Worm (Caenorhabditis elegans): Measurements from ENCODE around the gene zip-3.
A peak's percentile ranks its signal among the peaks of the same experiment; 100 is the strongest.

Gene zip-3

DNA sequence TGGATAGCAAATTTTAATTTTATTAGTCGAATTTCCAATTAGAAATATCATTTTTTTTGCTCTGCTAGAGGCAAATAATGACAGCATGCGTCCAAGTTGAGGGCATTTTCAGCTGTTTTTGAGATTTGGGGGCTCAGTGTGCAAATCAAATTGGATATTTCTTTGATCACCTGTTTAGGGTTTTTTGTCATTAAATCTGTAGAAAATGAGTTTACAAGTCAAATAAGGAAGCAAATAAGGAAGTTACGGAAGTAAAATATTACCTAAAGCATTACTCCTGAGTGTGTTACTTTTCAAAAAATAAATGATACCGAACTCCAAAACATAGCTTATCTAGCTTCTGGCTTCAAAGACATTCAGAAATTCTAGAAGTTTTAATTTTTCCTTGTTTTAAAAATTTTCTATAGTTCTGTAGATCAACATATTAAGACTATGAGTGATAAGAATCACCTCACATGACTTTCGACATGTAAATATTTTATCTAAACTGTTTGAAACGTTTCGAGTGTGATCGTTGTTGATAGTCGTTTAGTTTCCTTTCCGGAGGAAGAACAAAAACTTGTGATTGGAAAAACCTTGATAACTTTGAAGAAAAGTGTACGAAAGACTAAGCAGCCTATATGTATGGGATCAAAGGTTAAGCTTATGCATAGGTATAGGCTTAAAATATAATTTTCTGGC, 22.7 kb upstream of the zip-3 start, which contains the start of gene sre-48:
Gene sre-48, minus strand, starts transcription at position 51 of the 681 bp plus-strand sequence.
- TF ChIP-seq flt-1 (GFP tag; IDR thresholded peaks at IDR 0.05), result no peak
- no peak for TF ChIP-seq B0310.2 (tag; optimal IDR thresholded peaks at IDR 0.05)
- TF ChIP-seq ama-1 (optimal IDR thresholded peaks at IDR 0.05), result no peak
- no peak for TF ChIP-seq hmg-4 (GFP tag; optimal IDR thresholded peaks at IDR 0.05)
- TF ChIP-seq ceh-13 (GFP tag; optimal IDR thresholded peaks at IDR 0.05), result no peak
- TF ChIP-seq hnd-1 (tag; optimal IDR thresholded peaks at IDR 0.05), result no peak
- no peak for TF ChIP-seq tra-4 (tag; optimal IDR thresholded peaks at IDR 0.05)
- TF ChIP-seq sea-1 (GFP tag; conservative IDR thresholded peaks at IDR 0.05), result no peak
- TF ChIP-seq aly-1 (tag; optimal IDR thresholded peaks at IDR 0.05), result no peak
- TF ChIP-seq tbx-37 (GFP tag; conservative IDR thresholded peaks at IDR 0.05), result no peak
- no peak for TF ChIP-seq F13C5.2 (tag; optimal IDR thresholded peaks at IDR 0.05)
- no peak for TF ChIP-seq hmbx-1 (tag; optimal IDR thresholded peaks at IDR 0.05)
- no peak for TF ChIP-seq ets-7 (tag; optimal IDR thresholded peaks at IDR 0.05)
- TF ChIP-seq pes-1 (GFP tag; IDR thresholded peaks at IDR 0.05), result no peak
- TF ChIP-seq tbx-11 (GFP tag; IDR thresholded peaks at IDR 0.05), result no peak
- TF ChIP-seq scrt-1 (GFP tag; IDR thresholded peaks at IDR 0.05), result no peak
- no peak for TF ChIP-seq ceh-36 (tag; optimal IDR thresholded peaks at IDR 0.05)

DNA sequence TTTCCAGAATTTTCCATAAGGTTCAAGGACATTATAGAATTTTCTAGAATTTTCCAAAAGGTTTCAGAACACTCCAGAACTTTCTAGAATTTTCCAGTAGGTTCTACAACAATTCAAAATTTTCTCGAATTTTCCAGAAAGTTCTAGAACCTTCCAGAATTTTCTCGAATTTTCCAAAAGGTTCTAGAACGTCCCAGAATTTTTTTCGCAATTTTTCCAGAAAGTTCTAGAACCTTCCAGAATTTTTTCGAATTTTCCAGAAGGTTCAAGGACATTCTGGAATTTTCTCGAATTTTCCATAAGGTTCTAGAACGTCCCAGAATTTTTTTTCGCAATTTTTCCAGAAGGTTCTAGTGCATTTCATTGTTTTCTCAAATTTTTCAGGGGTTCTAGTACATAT, 20.4 kb upstream of the zip-3 start:
- TF ChIP-seq tbx-11 (GFP tag; IDR thresholded peaks at IDR 0.05) (no peak), ceh-13 (GFP tag; optimal IDR thresholded peaks at IDR 0.05) (no peak)

DNA sequence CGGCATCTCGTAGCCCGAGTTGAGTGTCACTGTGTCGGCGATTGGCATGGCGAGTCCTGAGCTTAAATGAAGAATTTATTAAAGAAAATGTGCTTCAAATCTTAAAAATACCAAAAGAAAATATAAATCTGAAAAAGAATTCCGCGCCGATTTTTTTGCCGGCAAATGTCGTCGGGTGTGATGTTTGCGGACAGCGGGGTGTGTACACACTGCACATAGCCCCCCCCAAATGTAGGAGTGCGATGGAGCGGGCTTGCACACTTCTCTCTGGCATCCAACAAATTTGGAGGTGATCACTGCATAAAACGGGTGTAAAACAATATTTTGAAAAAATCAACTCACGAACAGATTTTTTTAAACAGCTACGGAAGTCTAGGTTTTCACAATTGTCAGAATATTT, 18.9 kb upstream of the zip-3 start, which contains the start of gene Y39G8B.2:
Gene Y39G8B.2, minus strand, starts transcription at position 61 of the 400 bp plus-strand sequence.
- TF ChIP-seq tbx-11 (GFP tag; IDR thresholded peaks at IDR 0.05) (0 out of 2 replicates have a peak, but pooled peaks have one; percentile 43), aly-1 (tag; optimal IDR thresholded peaks at IDR 0.05) (no peak), hmg-4 (GFP tag; optimal IDR thresholded peaks at IDR 0.05) (peak; percentile 66), pes-1 (GFP tag; IDR thresholded peaks at IDR 0.05) (peak; percentile 68), flt-1 (GFP tag; IDR thresholded peaks at IDR 0.05) (0 out of 2 replicates have a peak, but pooled peaks have one; percentile 32), F13C5.2 (tag; optimal IDR thresholded peaks at IDR 0.05) (peak; percentile 73), hmbx-1 (tag; optimal IDR thresholded peaks at IDR 0.05) (no peak), scrt-1 (GFP tag; IDR thresholded peaks at IDR 0.05) (peak; percentile 43; the same call in 1 of the 2 replicates)

DNA sequence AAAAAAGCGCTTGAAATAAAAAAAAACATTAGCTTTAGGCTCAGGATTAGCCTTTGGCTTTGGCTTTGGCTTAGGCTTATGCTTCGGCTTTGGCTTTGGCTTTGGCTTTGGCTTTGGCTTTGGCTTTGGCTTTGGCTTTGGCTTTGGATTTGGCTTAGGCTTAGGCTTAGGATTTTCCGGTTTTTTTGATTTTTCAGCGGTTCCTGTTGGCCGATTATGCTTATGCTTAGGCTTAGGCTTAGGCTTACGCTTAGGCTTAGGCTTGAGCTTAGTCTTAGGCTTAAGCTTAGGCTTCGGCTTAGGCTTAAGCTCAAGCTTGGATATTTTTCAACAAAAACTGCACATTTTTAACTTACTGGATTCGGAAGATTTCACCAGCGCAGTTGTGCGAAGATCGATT, 16.9 kb upstream of the zip-3 start:
- no peak for TF ChIP-seq flt-1 (GFP tag; IDR thresholded peaks at IDR 0.05)
- TF ChIP-seq ceh-36 (tag; optimal IDR thresholded peaks at IDR 0.05), result peak; percentile 71

DNA sequence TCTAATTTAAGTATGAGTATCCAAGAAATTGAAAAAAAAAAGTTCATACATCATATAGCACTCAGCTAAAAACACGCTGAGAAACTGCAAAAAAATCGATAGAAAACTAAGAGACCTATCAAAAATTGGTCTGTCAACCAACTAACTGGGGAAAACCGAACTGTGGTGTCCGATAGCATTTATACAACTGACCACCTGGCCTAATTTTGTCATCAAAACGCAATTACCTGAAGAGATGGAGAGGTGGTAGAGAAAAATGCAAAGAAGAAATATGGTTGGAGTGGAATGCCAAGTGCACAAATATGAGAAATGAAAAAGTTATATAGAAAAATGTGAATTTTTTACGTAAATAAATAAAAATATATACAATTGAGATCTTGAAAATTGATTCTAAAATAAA, 16.3 kb upstream of the zip-3 start, which contains the start of gene Y39G8B.1:
Gene Y39G8B.1, minus strand, starts transcription at position 299 of the 400 bp plus-strand sequence.
- TF ChIP-seq ceh-36 (tag; optimal IDR thresholded peaks at IDR 0.05) (no peak), tra-4 (tag; optimal IDR thresholded peaks at IDR 0.05) (no peak), pes-1 (GFP tag; IDR thresholded peaks at IDR 0.05) (no peak), sea-1 (GFP tag; conservative IDR thresholded peaks at IDR 0.05) (no peak), scrt-1 (GFP tag; IDR thresholded peaks at IDR 0.05) (no peak), B0310.2 (tag; optimal IDR thresholded peaks at IDR 0.05) (no peak), ceh-13 (GFP tag; optimal IDR thresholded peaks at IDR 0.05) (no peak), tbx-37 (GFP tag; conservative IDR thresholded peaks at IDR 0.05) (no peak), ets-7 (tag; optimal IDR thresholded peaks at IDR 0.05) (no peak), tbx-11 (GFP tag; IDR thresholded peaks at IDR 0.05) (no peak), hnd-1 (tag; optimal IDR thresholded peaks at IDR 0.05) (no peak), flt-1 (GFP tag; IDR thresholded peaks at IDR 0.05) (no peak), hmbx-1 (tag; optimal IDR thresholded peaks at IDR 0.05) (no peak), F13C5.2 (tag; optimal IDR thresholded peaks at IDR 0.05) (no peak), ama-1 (optimal IDR thresholded peaks at IDR 0.05) (no peak), aly-1 (tag; optimal IDR thresholded peaks at IDR 0.05) (no peak), hmg-4 (GFP tag; optimal IDR thresholded peaks at IDR 0.05) (no peak)

DNA sequence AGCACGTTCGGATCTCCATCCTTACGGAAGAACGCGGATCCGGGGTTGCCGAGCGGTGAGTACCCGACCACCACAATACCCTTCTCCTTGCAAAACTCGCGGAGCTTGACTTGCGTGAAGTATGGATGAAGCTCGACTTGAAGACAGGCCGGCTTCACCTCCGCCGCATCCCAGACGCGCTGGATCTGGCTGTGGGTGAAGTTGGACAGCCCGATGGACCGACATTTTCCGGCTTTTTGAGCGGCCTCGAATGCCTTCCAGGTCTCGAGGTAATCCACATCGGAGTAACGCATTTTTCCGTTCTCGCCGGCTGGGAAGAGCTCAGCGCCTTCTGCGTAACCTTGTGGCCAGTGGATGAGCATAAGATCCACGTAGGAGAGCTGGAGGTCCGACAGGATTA, 14.9 kb upstream of the zip-3 start:
- TF ChIP-seq ets-7 (tag; optimal IDR thresholded peaks at IDR 0.05) (no peak), scrt-1 (GFP tag; IDR thresholded peaks at IDR 0.05) (no peak), hmbx-1 (tag; optimal IDR thresholded peaks at IDR 0.05) (no peak), tbx-37 (GFP tag; conservative IDR thresholded peaks at IDR 0.05) (no peak), ama-1 (optimal IDR thresholded peaks at IDR 0.05) (no peak), hnd-1 (tag; optimal IDR thresholded peaks at IDR 0.05) (no peak), F13C5.2 (tag; optimal IDR thresholded peaks at IDR 0.05) (no peak)

DNA sequence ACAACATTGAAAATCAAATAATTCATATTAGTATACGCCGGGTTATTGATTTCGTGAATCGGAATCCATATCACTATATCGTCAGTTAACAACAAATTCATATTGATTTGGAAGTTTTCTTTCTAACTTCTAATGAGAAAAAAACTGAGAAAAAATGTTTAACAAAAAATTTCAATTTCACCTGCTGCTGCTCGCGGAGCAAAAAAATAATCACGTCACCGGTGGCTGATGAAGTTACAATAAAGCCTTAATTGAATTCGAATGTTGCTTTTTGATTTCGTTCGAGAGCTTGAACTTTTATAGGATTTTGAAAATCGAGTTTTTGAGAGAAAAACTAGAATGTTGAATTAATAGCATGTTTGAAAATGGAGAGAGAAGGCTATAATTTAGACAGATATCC, 11.7 kb upstream of the zip-3 start, which contains the start of gene sre-43:
Gene sre-43, minus strand, starts transcription at position 101 of the 400 bp plus-strand sequence.
- TF ChIP-seq pes-1 (GFP tag; IDR thresholded peaks at IDR 0.05), result no peak
- TF ChIP-seq tra-4 (tag; optimal IDR thresholded peaks at IDR 0.05), result no peak
- no peak for TF ChIP-seq ceh-36 (tag; optimal IDR thresholded peaks at IDR 0.05)
- TF ChIP-seq ama-1 (optimal IDR thresholded peaks at IDR 0.05), result no peak
- TF ChIP-seq hnd-1 (tag; optimal IDR thresholded peaks at IDR 0.05), result no peak
- no peak for TF ChIP-seq hmbx-1 (tag; optimal IDR thresholded peaks at IDR 0.05)
- TF ChIP-seq B0310.2 (tag; optimal IDR thresholded peaks at IDR 0.05), result no peak
- TF ChIP-seq F13C5.2 (tag; optimal IDR thresholded peaks at IDR 0.05), result no peak
- no peak for TF ChIP-seq hmg-4 (GFP tag; optimal IDR thresholded peaks at IDR 0.05)
- TF ChIP-seq sea-1 (GFP tag; conservative IDR thresholded peaks at IDR 0.05), result no peak
- no peak for TF ChIP-seq ceh-13 (GFP tag; optimal IDR thresholded peaks at IDR 0.05)
- TF ChIP-seq aly-1 (tag; optimal IDR thresholded peaks at IDR 0.05), result no peak
- TF ChIP-seq ets-7 (tag; optimal IDR thresholded peaks at IDR 0.05), result no peak
- TF ChIP-seq tbx-11 (GFP tag; IDR thresholded peaks at IDR 0.05), result no peak
- no peak for TF ChIP-seq flt-1 (GFP tag; IDR thresholded peaks at IDR 0.05)
- TF ChIP-seq tbx-37 (GFP tag; conservative IDR thresholded peaks at IDR 0.05), result no peak
- TF ChIP-seq scrt-1 (GFP tag; IDR thresholded peaks at IDR 0.05), result no peak
